Fruit fly (Drosophila melanogaster) S2 (cell line): ENCODE measurements around the gene CG4565.

Source experiments
- CG8478 ChIP-seq: fragments of >200 bp; optimal IDR thresholded peaks from 2 replicates; lab custom pipeline; 2018
- CTCF ChIP-seq, 2 experiments: fragments of >200 bp; optimal IDR thresholded peaks; 2 replicates each; lab custom pipeline; 2018

Gene CG4565

dm6 chr3R:10859713-10860112 is 7.2 kb downstream of the CG4565 start, which contains the start of gene CG14694:
Gene CG14694, minus strand, starts transcription at chr3R:10859813.
- TF ChIP-seq CTCF (optimal IDR thresholded peaks at IDR 0.05; lab: Kevin White, UChicago) (no peak), CG8478 (lab: Kevin White, UChicago) (no peak)

DNA sequence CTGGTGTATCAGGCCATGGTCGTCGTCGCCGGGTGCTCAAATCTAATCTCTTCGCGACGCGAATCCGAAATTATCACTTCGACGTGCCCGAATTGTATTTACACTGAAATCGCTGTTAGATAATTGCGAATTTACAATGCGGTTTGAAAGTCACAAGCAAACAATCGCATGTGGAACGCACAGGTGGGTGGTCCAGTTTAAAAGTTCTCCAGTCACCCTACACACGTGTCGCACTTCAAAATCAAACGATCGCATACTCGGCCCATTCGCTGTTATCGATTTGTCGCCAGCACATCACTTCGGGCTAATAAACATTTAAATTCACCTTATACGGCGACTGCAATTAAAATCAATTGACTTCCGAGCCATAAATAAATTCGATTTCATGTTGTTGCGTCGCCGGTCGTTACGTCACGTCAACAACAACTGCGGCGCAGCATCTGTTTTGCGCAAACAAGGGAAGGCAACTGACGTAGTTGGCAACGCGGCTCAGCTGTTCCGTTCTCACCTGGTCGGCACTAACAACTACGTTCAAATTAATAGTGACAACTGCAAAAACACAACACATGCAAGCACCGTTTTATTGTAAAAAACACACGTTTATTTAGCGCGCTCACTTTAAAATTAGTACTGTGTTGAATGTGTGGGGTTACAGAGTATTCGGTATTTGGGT is 10.4 kb downstream of the CG4565 start, which contains the start of gene CG6574:
TSS of gene CG6574 (minus strand) at position 216 of the 673 bp plus-strand sequence.
- TF ChIP-seq CTCF (optimal IDR thresholded peaks at IDR 0.05; lab: Kevin White, UChicago) (no peak), CG8478 (lab: Kevin White, UChicago) (no peak)

DNA sequence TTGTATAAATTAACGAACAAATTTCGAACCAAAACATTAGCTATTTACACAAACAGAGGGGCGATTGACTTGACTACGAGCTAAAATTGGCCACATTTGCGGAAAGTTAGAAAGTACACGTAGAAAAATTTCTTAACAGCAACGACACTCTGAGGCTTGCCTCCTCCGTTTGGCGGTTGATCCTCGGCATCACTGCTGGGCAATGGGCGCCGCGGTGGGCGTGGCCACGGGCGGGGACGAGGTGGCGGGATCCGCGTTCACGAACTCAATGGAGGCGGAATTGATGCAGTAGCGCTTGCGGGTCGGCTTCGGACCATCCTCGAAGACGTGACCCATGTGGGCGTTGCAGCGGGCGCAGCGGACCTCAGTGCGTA is 10.9 kb downstream of the CG4565 start:
- no peak for TF ChIP-seq CG8478 (lab: Kevin White, UChicago)
- no peak for TF ChIP-seq CTCF (optimal IDR thresholded peaks at IDR 0.05; lab: Kevin White, UChicago)

- TF ChIP-seq CG8478 (lab: Kevin White, UChicago) = no peak
- TF ChIP-seq CTCF (optimal IDR thresholded peaks at IDR 0.05; lab: Kevin White, UChicago) = no peak
These were observed 11.4 kb downstream of the CG4565 start for dm6 chr3R:10863956-10864355.

dm6 chr3R:10868427-10868962 is 16.0 kb downstream of the CG4565 start, which contains the start of the genes SelR and Tsp86D:
Gene SelR, minus strand, starts transcription at chr3R:10868642.
Gene Tsp86D, plus strand, starts transcription at chr3R:10868708.
- peak; percentile 42 to 44 for TF ChIP-seq CTCF (optimal IDR thresholded peaks at IDR 0.05; lab: Kevin White, UChicago)
- TF ChIP-seq CG8478 (lab: Kevin White, UChicago) = no peak

DNA sequence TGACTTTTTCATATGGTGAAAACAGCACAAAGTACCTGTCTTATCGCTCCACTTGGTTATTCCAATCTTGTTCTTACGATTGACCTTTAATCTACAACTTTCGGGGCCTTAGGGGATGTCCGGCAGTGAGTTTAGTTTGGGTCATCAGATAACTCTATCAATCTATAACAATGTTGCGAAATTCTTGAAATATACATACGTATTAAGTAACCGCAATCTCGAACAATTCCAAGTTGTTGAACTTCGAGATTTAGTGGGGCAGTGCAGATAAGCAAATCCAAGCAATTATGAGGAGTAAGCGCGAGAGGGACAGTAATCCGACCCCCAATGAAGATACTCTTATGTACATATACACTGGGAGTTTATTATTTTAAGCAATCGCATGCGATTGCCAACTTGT is 18.0 kb downstream of the CG4565 start:
- TF ChIP-seq CTCF (optimal IDR thresholded peaks at IDR 0.05; lab: Kevin White, UChicago) (no peak), CG8478 (lab: Kevin White, UChicago) (no peak)

DNA sequence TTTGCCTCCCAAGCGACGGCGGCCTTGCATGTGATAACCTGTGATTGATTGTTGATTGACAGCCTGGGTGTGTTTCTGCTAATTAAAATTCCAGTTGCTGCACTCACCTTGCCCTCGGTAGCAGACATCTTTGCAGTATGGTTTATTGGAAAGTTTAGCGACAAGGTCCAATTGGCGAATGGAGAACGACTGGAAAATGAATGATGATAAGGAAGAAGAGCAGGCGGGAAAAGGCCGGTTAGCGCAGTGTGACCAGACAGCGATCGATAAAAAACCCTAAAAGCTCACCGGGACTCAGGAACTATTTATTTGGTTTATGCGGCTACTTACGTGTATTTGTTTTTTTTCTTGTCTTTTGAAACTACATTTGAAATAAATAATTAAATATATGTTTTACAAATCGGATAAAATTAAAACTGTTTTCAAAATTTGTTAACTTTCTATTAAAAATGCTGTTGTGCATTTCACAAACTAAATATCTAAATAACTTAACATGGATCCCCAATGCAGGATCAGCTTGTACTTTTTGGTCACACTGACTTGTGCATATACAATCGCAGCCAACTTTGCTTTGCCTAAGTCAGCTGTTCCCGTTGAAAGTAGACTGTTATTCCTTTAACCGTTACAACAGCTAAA is 19.7 kb downstream of the CG4565 start, which contains the start of gene Fdh:
TSS of gene Fdh (minus strand) at position 234 of the 636 bp plus-strand sequence.
- TF ChIP-seq CTCF (optimal IDR thresholded peaks at IDR 0.05; lab: Kevin White, UChicago) (no peak), CG8478 (lab: Kevin White, UChicago) (no peak)

DNA sequence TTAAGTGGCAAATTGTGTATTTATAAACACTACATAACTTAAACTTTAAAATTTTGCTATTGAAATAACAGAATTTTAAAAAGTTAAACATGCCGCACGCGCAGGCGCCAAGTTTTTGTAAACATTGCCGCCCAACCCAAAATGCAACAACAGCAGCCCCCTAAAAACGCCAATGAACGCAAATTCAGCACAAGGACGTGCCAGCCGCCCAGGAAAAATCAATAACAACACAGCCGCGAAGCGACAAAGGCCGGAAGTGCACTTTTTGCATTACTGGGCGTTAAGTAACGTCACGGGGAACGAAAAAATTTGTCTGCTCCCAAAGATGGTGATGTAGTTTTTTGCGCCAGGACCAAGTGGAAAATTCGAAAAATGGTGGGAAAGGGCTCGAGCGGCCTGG is 20.3 kb downstream of the CG4565 start, which contains the start of gene CG4596:
TSS of gene CG4596 (plus strand) at position 219 of the 400 bp plus-strand sequence.
- TF ChIP-seq CG8478 (lab: Kevin White, UChicago) (no peak), CTCF (optimal IDR thresholded peaks at IDR 0.05; lab: Kevin White, UChicago) (no peak)

DNA sequence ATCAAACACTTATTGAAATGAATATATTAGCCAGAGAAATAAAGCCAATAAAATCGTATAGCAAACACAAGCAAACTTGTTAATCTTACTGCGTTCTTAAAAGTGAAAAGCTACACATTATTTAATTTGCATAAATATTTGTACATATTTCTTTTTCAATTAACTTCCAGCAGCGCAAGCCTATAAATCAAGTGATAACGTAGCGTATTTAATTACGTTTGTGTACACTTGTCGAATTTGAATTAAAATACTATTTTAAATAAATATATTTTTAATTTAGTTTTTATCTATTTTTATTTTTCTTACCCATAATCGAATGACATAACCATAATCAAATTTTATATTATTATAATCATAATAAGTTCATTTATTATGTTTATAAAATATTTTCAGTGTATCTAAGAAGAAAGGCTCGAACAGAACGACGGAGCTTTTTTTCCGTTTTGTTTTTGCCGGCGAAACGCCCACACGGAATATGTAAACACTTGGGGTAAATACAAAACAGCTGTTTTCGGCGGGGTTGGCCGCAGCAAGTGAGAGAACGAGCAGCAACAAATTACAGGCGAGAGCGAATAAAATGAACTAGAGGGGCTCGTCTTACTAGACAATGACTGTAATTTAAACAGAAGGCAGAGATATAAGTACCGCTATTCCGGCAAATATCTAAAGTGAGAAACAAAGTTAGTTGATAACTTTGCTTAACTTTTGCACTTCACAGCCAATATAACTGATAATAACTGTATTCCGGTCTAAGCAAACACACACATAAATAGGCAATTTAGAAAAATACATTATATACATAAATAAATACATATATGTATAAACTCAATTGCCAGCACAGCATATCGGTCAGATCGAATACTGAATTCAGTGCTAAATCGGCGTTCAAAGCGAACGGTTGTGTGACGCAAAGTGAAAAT is 23.3 kb downstream of the CG4565 start, which contains the start of gene Sodh2:
TSS of gene Sodh2 (plus strand) at position 870 of the 920 bp plus-strand sequence.
- TF ChIP-seq CTCF (optimal IDR thresholded peaks at IDR 0.05; lab: Kevin White, UChicago) (no peak), CG8478 (lab: Kevin White, UChicago) (no peak)

- TF ChIP-seq CG8478 (lab: Kevin White, UChicago) = no peak
- TF ChIP-seq CTCF (optimal IDR thresholded peaks at IDR 0.05; lab: Kevin White, UChicago) = no peak
These were observed 25.3 kb downstream of the CG4565 start for dm6 chr3R:10877808-10878207.

DNA sequence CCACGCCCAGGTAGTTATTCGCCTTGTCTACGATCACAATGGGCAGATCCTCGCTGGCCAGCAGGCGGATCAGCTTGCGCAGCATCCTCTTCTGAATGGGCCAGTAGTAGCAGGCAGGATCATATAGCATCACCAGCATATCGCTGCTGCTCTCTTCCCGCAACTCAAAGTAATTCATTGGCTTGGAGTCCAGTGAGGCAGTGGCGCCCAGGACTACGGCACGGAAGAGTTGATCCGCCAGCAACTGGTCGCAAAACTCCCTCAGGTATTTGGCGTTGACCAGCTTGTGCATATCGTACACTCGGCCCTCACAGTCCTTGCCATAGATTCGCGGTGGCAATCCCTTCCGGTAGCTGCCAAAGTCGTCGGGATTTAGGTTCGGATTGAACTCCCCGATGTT is 26.1 kb downstream of the CG4565 start:
- TF ChIP-seq CTCF (optimal IDR thresholded peaks at IDR 0.05; lab: Kevin White, UChicago) = no peak
- TF ChIP-seq CG8478 (lab: Kevin White, UChicago) = no peak

DNA sequence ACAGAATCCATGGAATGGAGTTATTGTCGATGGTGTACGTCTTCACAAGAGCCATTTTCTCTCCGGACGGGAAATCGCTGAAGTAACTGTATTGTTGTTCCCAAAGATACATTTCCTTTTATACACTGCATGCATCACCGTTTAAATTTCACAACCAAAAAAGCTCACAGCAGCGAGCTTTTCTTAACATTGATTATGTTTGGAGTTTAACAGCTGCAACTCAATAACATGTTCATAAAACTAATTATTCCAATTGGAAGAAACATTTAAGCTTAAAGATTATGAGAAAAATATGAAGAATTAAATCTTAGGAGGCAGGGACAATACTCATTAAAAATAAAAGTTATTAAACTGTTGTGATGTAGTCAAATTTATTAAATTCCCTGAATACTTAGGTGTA is 26.7 kb downstream of the CG4565 start, which contains the start of gene CG14695:
TSS of gene CG14695 (minus strand) at position 101 of the 400 bp plus-strand sequence.
- no peak for TF ChIP-seq CG8478 (lab: Kevin White, UChicago)
- no peak for TF ChIP-seq CTCF (optimal IDR thresholded peaks at IDR 0.05; lab: Kevin White, UChicago)

dm6 chr3R:10881824-10882559 is 29.5 kb downstream of the CG4565 start, which contains the start of gene Tpc1:
Gene Tpc1, minus strand, starts transcription at chr3R:10882188.
- TF ChIP-seq CG8478 (lab: Kevin White, UChicago) (no peak), CTCF (optimal IDR thresholded peaks at IDR 0.05; lab: Kevin White, UChicago) (no peak)
